Fruit fly (Drosophila melanogaster) whole organism, wandering third instar larva: Measurements from ENCODE around the gene Cyp18a1.
A peak's percentile ranks its signal among the peaks of the same experiment; 100 is the strongest.

Experiments
- Abd-B ChIP-seq: fragments of >200 bp; optimal IDR thresholded peaks from 2 replicates; lab custom pipeline; 2017; ENCODE audit warnings: missing biosample characterization, missing genetic modification characterization
- CG32264 ChIP-seq: fragments of 200-800 bp; sonication (Bioruptor generic); optimal IDR thresholded peaks from 2 replicates; lab custom pipeline; 2016; ENCODE audit warnings: missing biosample characterization, missing genetic modification characterization
- CG9705 ChIP-seq: fragments of 200-800 bp; sonication (Bioruptor generic); optimal IDR thresholded peaks from 2 replicates; lab custom pipeline; 2018; ENCODE audit warnings: missing biosample characterization, mild to moderate bottlenecking, missing genetic modification characterization
- CrebA ChIP-seq: fragments of 200-800 bp; sonication (Bioruptor generic); optimal IDR thresholded peaks from 2 replicates; lab custom pipeline; 2016; ENCODE audit warnings: missing biosample characterization, mild to moderate bottlenecking, missing genetic modification characterization, borderline replicate concordance
- Dfd ChIP-seq: fragments of >200 bp; optimal IDR thresholded peaks from 2 replicates; lab custom pipeline; 2017; ENCODE audit warnings: missing biosample characterization, missing genetic modification characterization
- Dif ChIP-seq: fragments of 200-275, 200-300 bp; sonication (Bioruptor generic); optimal IDR thresholded peaks from 2 replicates; lab custom pipeline; 2018; ENCODE audit warnings: missing biosample characterization, missing genetic modification characterization; ENCODE audit not compliant: partially characterized antibody
- GATAd ChIP-seq: sonication (Bioruptor generic); optimal IDR thresholded peaks from 2 replicates; lab custom pipeline; 2016; ENCODE audit warnings: missing biosample characterization, missing genetic modification characterization
- HLH106 ChIP-seq: fragments of 200-800 bp; optimal IDR thresholded peaks from 3 replicates; lab custom pipeline; 2019; ENCODE audit warnings: missing biosample characterization, mild to moderate bottlenecking, missing genetic modification characterization, moderate library complexity
- Hnf4 ChIP-seq: fragments of 200-800 bp; sonication (Bioruptor generic); optimal IDR thresholded peaks from 2 replicates; lab custom pipeline; 2016; ENCODE audit warnings: missing biosample characterization, mild to moderate bottlenecking, missing genetic modification characterization
- Hr78 ChIP-seq: fragments of >200 bp; optimal IDR thresholded peaks from 2 replicates; lab custom pipeline; 2017; ENCODE audit warnings: missing biosample characterization, missing genetic modification characterization
- Hr83 ChIP-seq: fragments of 200-300 bp; sonication (Bioruptor generic); optimal IDR thresholded peaks from 2 replicates; lab custom pipeline; 2016; ENCODE audit warnings: missing biosample characterization, mild to moderate bottlenecking, missing genetic modification characterization, moderate library complexity; ENCODE audit not compliant: poor library complexity, severe bottlenecking
- Jra ChIP-seq: sonication (Bioruptor generic); optimal IDR thresholded peaks from 2 replicates; lab custom pipeline; 2016; ENCODE audit warnings: missing biosample characterization, missing genetic modification characterization
- Mio ChIP-seq: sonication (Bioruptor generic); optimal IDR thresholded peaks from 2 replicates; lab custom pipeline; 2016; ENCODE audit warnings: missing biosample characterization, missing genetic modification characterization
- Myc ChIP-seq: fragments of >200 bp; optimal IDR thresholded peaks from 2 replicates; lab custom pipeline; 2017
- N ChIP-seq: fragments of >200 bp; optimal IDR thresholded peaks from 2 replicates; lab custom pipeline; 2018; ENCODE audit warnings: missing biosample characterization, missing external identifiers, missing genetic modification characterization
- OdsH ChIP-seq: fragments of 200-800 bp; sonication (Bioruptor generic); optimal IDR thresholded peaks from 2 replicates; lab custom pipeline; 2016; ENCODE audit warnings: missing biosample characterization, mild to moderate bottlenecking, missing genetic modification characterization
- Rel ChIP-seq, 2 experiments: fragments of 200-800 bp; sonication (Bioruptor generic) in 1 of 2; optimal IDR thresholded peaks; 2 replicates in 1 of 2; 3 replicates in 1 of 2; lab custom pipeline; 2016 to 2019; ENCODE audit warnings: mild to moderate bottlenecking in 2 of 2, missing biosample characterization in 2 of 2, missing genetic modification characterization in 2 of 2, moderate library complexity in 1 of 2
- Sp1 ChIP-seq: fragments of 200-800 bp; sonication (Bioruptor generic); optimal IDR thresholded peaks from 3 replicates; lab custom pipeline; 2019; ENCODE audit warnings: missing biosample characterization, mild to moderate bottlenecking, missing genetic modification characterization, moderate library complexity
- Vsx2 ChIP-seq: fragments of 200-300, 225-300 bp; sonication (Bioruptor generic); optimal IDR thresholded peaks from 2 replicates; lab custom pipeline; 2018; ENCODE audit warnings: missing biosample characterization, missing genetic modification characterization; ENCODE audit not compliant: partially characterized antibody
- br ChIP-seq: fragments of 200-800 bp; sonication (Bioruptor generic); optimal IDR thresholded peaks from 2 replicates; lab custom pipeline; 2016; ENCODE audit warnings: missing biosample characterization, missing genetic modification characterization
- brk ChIP-seq: fragments of 200-800 bp; sonication (Bioruptor generic); optimal IDR thresholded peaks from 2 replicates; lab custom pipeline; 2016; ENCODE audit warnings: missing biosample characterization, mild to moderate bottlenecking, missing genetic modification characterization
- dl ChIP-seq, 2 experiments: fragments of 175-275, 200-275 bp in 1 of 2; fragments of 200-275 bp in 1 of 2; sonication (Bioruptor generic); optimal IDR thresholded peaks; lab custom pipeline; 2018; ENCODE audit warnings: mild to moderate bottlenecking in 2 of 2, missing biosample characterization in 2 of 2, missing genetic modification characterization in 2 of 2, moderate library complexity in 2 of 2; ENCODE audit not compliant: partially characterized antibody in 2 of 2, insufficient read depth in 1 of 2
- dmrt93B ChIP-seq: fragments of 200-800 bp; sonication (Bioruptor generic); optimal IDR thresholded peaks from 2 replicates; lab custom pipeline; 2018; ENCODE audit warnings: missing biosample characterization, mild to moderate bottlenecking, missing genetic modification characterization
- dsf ChIP-seq: sonication (Bioruptor generic); optimal IDR thresholded peaks from 2 replicates; lab custom pipeline; 2016; ENCODE audit warnings: missing biosample characterization, missing genetic modification characterization, borderline replicate concordance
- ey ChIP-seq: fragments of 200-800 bp; sonication (Bioruptor generic); optimal IDR thresholded peaks from 2 replicates; lab custom pipeline; 2016; ENCODE audit warnings: missing biosample characterization, missing genetic modification characterization
- foxo ChIP-seq, 2 experiments: fragments of 200-800 bp; sonication (Bioruptor generic); optimal IDR thresholded peaks; 2 replicates in 1 of 2; 3 replicates in 1 of 2; lab custom pipeline; 2016 to 2017; ENCODE audit warnings: missing biosample characterization in 2 of 2, missing genetic modification characterization in 2 of 2
- fru ChIP-seq: fragments of 200-800 bp; sonication (Bioruptor generic); optimal IDR thresholded peaks from 3 replicates; lab custom pipeline; 2016; ENCODE audit warnings: missing biosample characterization, mild to moderate bottlenecking, missing genetic modification characterization
- h ChIP-seq: fragments of 200-800 bp; sonication (Bioruptor generic); optimal IDR thresholded peaks from 3 replicates; lab custom pipeline; 2016; ENCODE audit warnings: missing biosample characterization, mild to moderate bottlenecking, missing genetic modification characterization
- jim ChIP-seq: fragments of 175-275, 200-325 bp; sonication (Bioruptor generic); optimal IDR thresholded peaks from 2 replicates; lab custom pipeline; 2016; ENCODE audit warnings: missing biosample characterization, mild to moderate bottlenecking, missing genetic modification characterization
- lola ChIP-seq: fragments of >200 bp; optimal IDR thresholded peaks from 2 replicates; lab custom pipeline; 2017; ENCODE audit warnings: missing biosample characterization, missing genetic modification characterization
- pan ChIP-seq: fragments of >200 bp; optimal IDR thresholded peaks from 2 replicates; lab custom pipeline; 2017
- psq ChIP-seq: fragments of 200-800 bp; sonication (Bioruptor generic); optimal IDR thresholded peaks from 3 replicates; lab custom pipeline; 2017; ENCODE audit warnings: missing biosample characterization, mild to moderate bottlenecking, missing genetic modification characterization, moderate library complexity
- rgr ChIP-seq: fragments of 200-800 bp; sonication (Bioruptor generic); optimal IDR thresholded peaks from 3 replicates; lab custom pipeline; 2016; ENCODE audit warnings: missing biosample characterization, mild to moderate bottlenecking, missing genetic modification characterization
- sage ChIP-seq: fragments of 200-800 bp; sonication (Bioruptor generic); optimal IDR thresholded peaks from 2 replicates; lab custom pipeline; 2016; ENCODE audit warnings: missing biosample characterization, mild to moderate bottlenecking, missing genetic modification characterization
- sv ChIP-seq: fragments of 200-800 bp; sonication (Bioruptor generic); optimal IDR thresholded peaks from 3 replicates; lab custom pipeline; 2016; ENCODE audit warnings: missing biosample characterization, missing genetic modification characterization
- tai ChIP-seq: sonication (Bioruptor generic); optimal IDR thresholded peaks from 2 replicates; lab custom pipeline; 2016; ENCODE audit warnings: missing biosample characterization, missing genetic modification characterization
- usp ChIP-seq: fragments of >200 bp; optimal IDR thresholded peaks from 2 replicates; lab custom pipeline; 2017; ENCODE audit warnings: missing biosample characterization, missing genetic modification characterization
- woc ChIP-seq: sonication (Bioruptor generic); optimal IDR thresholded peaks from 2 replicates; lab custom pipeline; 2016; ENCODE audit warnings: missing biosample characterization, mild to moderate bottlenecking, missing genetic modification characterization

Gene Cyp18a1

DNA sequence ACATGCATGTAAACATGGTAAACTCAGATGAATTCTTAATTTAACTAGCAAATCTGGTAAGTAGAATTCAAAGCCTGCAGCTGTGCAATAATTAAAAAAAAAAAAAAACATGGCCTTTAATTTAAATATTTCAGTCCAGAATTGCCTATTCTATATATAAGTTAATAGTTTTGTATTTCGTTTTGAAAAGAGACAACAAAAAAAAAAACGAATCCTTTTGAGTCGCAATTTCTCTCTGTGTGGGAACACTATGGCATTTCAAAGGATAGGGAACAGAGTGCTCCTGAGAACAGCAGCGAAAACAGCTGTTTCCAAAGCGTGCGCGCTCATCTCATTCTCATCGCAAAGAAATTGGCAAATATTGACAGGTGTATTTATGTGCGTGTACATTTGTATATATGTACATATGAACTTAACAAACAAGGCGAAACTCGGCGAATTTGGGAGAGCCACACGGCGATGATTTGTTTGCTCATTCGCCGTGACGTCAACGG, 47.1 kb downstream of the Cyp18a1 start:
- TF ChIP-seq Vsx2 (GFP tag; lab: Kevin White, UChicago), result no peak
- no peak for TF ChIP-seq usp (GFP tag; lab: Kevin White, UChicago)
- no peak for TF ChIP-seq tai
- TF ChIP-seq GATAd (GFP tag; lab: Kevin White, UChicago), result no peak
- no peak for TF ChIP-seq CG9705 (GFP tag; lab: Kevin White, UChicago)
- TF ChIP-seq CrebA, result no peak
- no peak for TF ChIP-seq brk
- TF ChIP-seq Mio (GFP tag; lab: Kevin White, UChicago), result no peak
- peak; percentile 78 for TF ChIP-seq fru (GFP tag; lab: Kevin White, UChicago)
- TF ChIP-seq rgr (GFP tag; lab: Kevin White, UChicago), result peak; percentile 74
- TF ChIP-seq jim (GFP tag; lab: Kevin White, UChicago), result no peak
- TF ChIP-seq br (GFP tag; lab: Kevin White, UChicago), result peak; percentile 73
- TF ChIP-seq pan (lab: Kevin White, UChicago), result no peak
- TF ChIP-seq HLH106 (tag; lab: Kevin White, UChicago), result peak; percentile 42
- TF ChIP-seq dmrt93B (GFP tag; lab: Kevin White, UChicago), result peak; percentile 13
- peak; percentile 58 for TF ChIP-seq Hnf4 (GFP tag; lab: Kevin White, UChicago)
- TF ChIP-seq Dfd (GFP tag; lab: Kevin White, UChicago), result no peak
- TF ChIP-seq sv (GFP tag; lab: Kevin White, UChicago), result peak; percentile 36
- TF ChIP-seq sage (GFP tag; lab: Kevin White, UChicago), result peak; percentile 41
- no peak for TF ChIP-seq lola
- no peak for TF ChIP-seq Myc (lab: Kevin White, UChicago)
- peak; percentile 59 for TF ChIP-seq OdsH (GFP tag; lab: Kevin White, UChicago)
- TF ChIP-seq dsf, result peak; percentile 20
- TF ChIP-seq ey (GFP tag; lab: Kevin White, UChicago), result peak; percentile 72
- TF ChIP-seq foxo (GFP tag; optimal IDR thresholded peaks at IDR 0.05; lab: Kevin White, UChicago), result peak in 1 of 2 experiments; percentile 82
- no peak for TF ChIP-seq Rel (GFP tag; optimal IDR thresholded peaks at IDR 0.05; lab: Kevin White, UChicago)
- TF ChIP-seq Rel (tag; optimal IDR thresholded peaks at IDR 0.05; lab: Kevin White, UChicago), result peak; percentile 35
- no peak for TF ChIP-seq Dif (GFP tag; lab: Kevin White, UChicago)
- TF ChIP-seq psq (GFP tag; lab: Kevin White, UChicago), result peak; percentile 57
- TF ChIP-seq woc, result peak; percentile 31
- no peak for TF ChIP-seq N (GFP tag; lab: Kevin White, UChicago)
- peak; percentile 77 for TF ChIP-seq h
- peak; percentile 65 for TF ChIP-seq Sp1 (GFP tag; lab: Kevin White, UChicago)
- no peak for TF ChIP-seq dl (GFP tag; optimal IDR thresholded peaks at IDR 0.05; lab: Kevin White, UChicago; ENCODE audit: insufficient read depth in 1 of 2, partially characterized antibody in 2 of 2)
- TF ChIP-seq Jra (GFP tag; lab: Kevin White, UChicago), result peak; percentile 47
- TF ChIP-seq Abd-B (GFP tag; lab: Kevin White, UChicago), result no peak
- peak; percentile 14 for TF ChIP-seq CG32264 (GFP tag; lab: Kevin White, UChicago)
- peak; percentile 91 for TF ChIP-seq Hr83
- TF ChIP-seq Hr78, result no peak

DNA sequence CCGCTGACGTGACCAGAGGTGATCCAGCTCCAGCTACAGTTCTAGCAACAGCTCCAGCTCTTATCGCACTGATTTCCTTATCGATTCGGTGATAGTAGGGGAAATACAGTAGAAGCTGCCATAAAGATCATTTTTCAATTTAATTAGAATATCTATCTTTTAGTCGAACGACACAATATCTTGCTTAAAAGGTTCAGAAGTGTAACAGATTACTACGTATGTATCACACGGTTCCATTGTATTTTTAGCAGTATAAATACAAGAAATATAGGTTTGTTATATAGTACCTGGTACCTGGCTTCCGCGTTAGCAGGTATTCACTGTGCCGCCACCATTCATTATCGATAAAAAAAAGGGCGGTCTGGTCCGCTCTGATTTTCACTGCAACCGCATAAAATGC, 48.0 kb downstream of the Cyp18a1 start:
- TF ChIP-seq tai (no peak), ey (GFP tag; lab: Kevin White, UChicago) (peak; percentile 88), Hnf4 (GFP tag; lab: Kevin White, UChicago) (peak; percentile 84), brk (no peak), GATAd (GFP tag; lab: Kevin White, UChicago) (no peak), br (GFP tag; lab: Kevin White, UChicago) (peak; percentile 85), Myc (lab: Kevin White, UChicago) (no peak), foxo (GFP tag; optimal IDR thresholded peaks at IDR 0.05; lab: Kevin White, UChicago) (peak in 1 of 2 experiments; percentile 90), CG9705 (GFP tag; lab: Kevin White, UChicago) (peak; percentile 38), OdsH (GFP tag; lab: Kevin White, UChicago) (peak; percentile 83), Dif (GFP tag; lab: Kevin White, UChicago) (no peak), usp (GFP tag; lab: Kevin White, UChicago) (no peak), N (GFP tag; lab: Kevin White, UChicago) (no peak), Rel (GFP tag; optimal IDR thresholded peaks at IDR 0.05; lab: Kevin White, UChicago) (no peak), Rel (tag; optimal IDR thresholded peaks at IDR 0.05; lab: Kevin White, UChicago) (peak; percentile 69), sv (GFP tag; lab: Kevin White, UChicago) (peak; percentile 64), CG32264 (GFP tag; lab: Kevin White, UChicago) (no peak), psq (GFP tag; lab: Kevin White, UChicago) (peak; percentile 69), jim (GFP tag; lab: Kevin White, UChicago) (no peak), Abd-B (GFP tag; lab: Kevin White, UChicago) (no peak), Sp1 (GFP tag; lab: Kevin White, UChicago) (peak; percentile 79), pan (lab: Kevin White, UChicago) (no peak), dl (GFP tag; optimal IDR thresholded peaks at IDR 0.05; lab: Kevin White, UChicago; ENCODE audit: insufficient read depth in 1 of 2, partially characterized antibody in 2 of 2) (no peak), Hr78 (no peak), Dfd (GFP tag; lab: Kevin White, UChicago) (no peak), h (peak; percentile 92), Mio (GFP tag; lab: Kevin White, UChicago) (no peak), lola (no peak), Hr83 (no peak), dsf (no peak), CrebA (no peak), Jra (GFP tag; lab: Kevin White, UChicago) (peak; percentile 53), rgr (GFP tag; lab: Kevin White, UChicago) (peak; percentile 89), Vsx2 (GFP tag; lab: Kevin White, UChicago) (no peak), sage (GFP tag; lab: Kevin White, UChicago) (no peak), dmrt93B (GFP tag; lab: Kevin White, UChicago) (peak; percentile 58), HLH106 (tag; lab: Kevin White, UChicago) (peak; percentile 83), fru (GFP tag; lab: Kevin White, UChicago) (peak; percentile 85), woc (peak; percentile 9)
